Fruit fly (Drosophila melanogaster): ENCODE results near the gene Upf2.

dm6 chrX:8037334-8037733 lies 37.9 kb downstream of the Upf2 start, which contains the start of gene CG2233:
- TF ChIP-seq CG4496 (GFP tag; IDR thresholded peaks at IDR 0.05): 0 out of 3 replicates have a peak, but pooled peaks have one; percentile 24
- no peak for TF ChIP-seq D1 (tag; optimal IDR thresholded peaks at IDR 0.05)
- no peak for TF ChIP-seq CG12605 (GFP tag; IDR thresholded peaks at IDR 0.05)
- no peak for TF ChIP-seq Pif1A (GFP tag; optimal IDR thresholded peaks at IDR 0.05)
- no peak for TF ChIP-seq CG8301 (tag; optimal IDR thresholded peaks at IDR 0.05)
- TF ChIP-seq CG13204 (GFP tag; optimal IDR thresholded peaks at IDR 0.05): no peak
- no peak for TF ChIP-seq fd96Ca (GFP tag; IDR thresholded peaks at IDR 0.05)
- no peak for TF ChIP-seq CG32121 (GFP tag; IDR thresholded peaks at IDR 0.05)
- TF ChIP-seq CG14655 (GFP tag; optimal IDR thresholded peaks at IDR 0.05): no peak
- TF ChIP-seq Snoo (tag; optimal IDR thresholded peaks at IDR 0.05): no peak
- TF ChIP-seq EcR (GFP tag; optimal IDR thresholded peaks at IDR 0.05): no peak

All from whole organism, pupa.